Worm (Caenorhabditis elegans) whole organism, young adult: ENCODE measurements around the gene elo-5.

Experiments
- B0035.1 ChIP-seq: sonication (generic microtip); optimal IDR thresholded peaks from 2 replicates; lab custom pipeline; 2016; ENCODE audit warnings: missing genetic modification characterization, mild to moderate bottlenecking, missing compliant biosample characterization, missing genotype, missing genetic modification reagents
- B0261.1 ChIP-seq: sonication (generic microtip); optimal IDR thresholded peaks from 2 replicates; lab custom pipeline; 2016; ENCODE audit warnings: mild to moderate bottlenecking, missing genetic modification characterization, moderate library complexity, missing compliant biosample characterization
- C06A6.2 ChIP-seq: fragments of 200-800 bp; sonication (Bioruptor generic); conservative IDR thresholded peaks from 2 replicates; pipeline ENCODE4 v1.3.6; 2022; ENCODE audit warnings: missing genetic modification characterization, missing compliant biosample characterization
- C17E4.6 ChIP-seq: fragments of 200-800 bp; sonication (Bioruptor generic); IDR thresholded peaks from 2 replicates; pipeline ENCODE4 v1.3.6; 2022; ENCODE audit warnings: missing genetic modification reagents, missing genetic modification characterization, missing compliant biosample characterization
- D2030.7 ChIP-seq: fragments of 200-800 bp; sonication (Bioruptor generic); IDR thresholded peaks from 2 replicates; pipeline ENCODE4 v1.3.6; 2022; ENCODE audit warnings: missing genetic modification reagents, missing genetic modification characterization, missing compliant biosample characterization
- F39B2.1 ChIP-seq: fragments of 200-800 bp; sonication (Bioruptor generic); IDR thresholded peaks from 2 replicates; pipeline ENCODE4 v1.3.6; 2022; ENCODE audit warnings: missing genetic modification reagents, missing genetic modification characterization, missing compliant biosample characterization
- K11D2.4 ChIP-seq: fragments of 200-800 bp; sonication (Bioruptor generic); IDR thresholded peaks from 2 replicates; pipeline ENCODE4 v1.3.6; 2022; ENCODE audit warnings: missing genetic modification reagents, missing genetic modification characterization, missing compliant biosample characterization
- T07F8.4 ChIP-seq: sonication (generic microtip); optimal IDR thresholded peaks from 2 replicates; lab custom pipeline; 2016; ENCODE audit warnings: mild to moderate bottlenecking, missing genetic modification characterization, moderate library complexity, missing compliant biosample characterization
- T26A5.8 ChIP-seq: sonication (generic microtip); optimal IDR thresholded peaks from 2 replicates; lab custom pipeline; 2016; ENCODE audit warnings: missing genetic modification characterization, missing compliant biosample characterization
- Y53F4B.3 ChIP-seq: fragments of 200-800 bp; sonication (Bioruptor generic); IDR thresholded peaks from 2 replicates; pipeline ENCODE4 v1.3.6; 2022; ENCODE audit warnings: missing genetic modification reagents, missing genetic modification characterization, missing compliant biosample characterization
- ama-1 ChIP-seq, 3 experiments: fragments of 150-350 bp in 1 of 3; sonication (generic microtip) in 2 of 3; optimal IDR thresholded peaks; 2 replicates each; lab custom pipeline; 2014 to 2018; ENCODE audit warnings: missing biosample characterization in 2 of 3, missing genetic modification characterization in 2 of 3, missing genetic modification reagents in 2 of 3
- aptf-2 ChIP-seq: fragments of 200-800 bp; sonication (Bioruptor generic); conservative IDR thresholded peaks from 2 replicates; pipeline ENCODE4 v1.3.6; 2022; ENCODE audit warnings: missing genetic modification reagents, missing genetic modification characterization, missing compliant biosample characterization
- aptf-3 ChIP-seq: fragments of 200-800 bp; sonication (Bioruptor generic); IDR thresholded peaks from 2 replicates; pipeline ENCODE4 v1.3.6; 2022; ENCODE audit warnings: missing genetic modification characterization, missing compliant biosample characterization
- atf-7 ChIP-seq: sonication (generic microtip); optimal IDR thresholded peaks from 2 replicates; lab custom pipeline; 2017; ENCODE audit warnings: mild to moderate bottlenecking, missing genetic modification characterization, missing compliant biosample characterization
- athp-1 ChIP-seq: sonication (generic microtip); optimal IDR thresholded peaks from 2 replicates; lab custom pipeline; 2017; ENCODE audit warnings: mild to moderate bottlenecking, missing genetic modification characterization, missing compliant biosample characterization
- attf-6 ChIP-seq: fragments of 200-800 bp; sonication (Bioruptor generic); IDR thresholded peaks from 2 replicates; pipeline ENCODE4 v1.3.6; 2022; ENCODE audit warnings: missing genetic modification reagents, missing genetic modification characterization, missing compliant biosample characterization
- bed-1 ChIP-seq: fragments of 200-800 bp; sonication (Bioruptor generic); IDR thresholded peaks from 2 replicates; pipeline ENCODE4 v1.3.6; 2022; ENCODE audit warnings: missing genetic modification reagents, missing genetic modification characterization, missing compliant biosample characterization
- ceh-58 ChIP-seq: fragments of 200-800 bp; sonication (Bioruptor generic); IDR thresholded peaks from 2 replicates; pipeline ENCODE4 v1.3.6; 2022; ENCODE audit warnings: missing genetic modification characterization, missing compliant biosample characterization
- ceh-79 ChIP-seq: sonication (generic microtip); optimal IDR thresholded peaks from 2 replicates; lab custom pipeline; 2017; ENCODE audit warnings: mild to moderate bottlenecking, missing genetic modification characterization, missing compliant biosample characterization
- ceh-91 ChIP-seq: fragments of 200-800 bp; sonication (Bioruptor generic); IDR thresholded peaks from 2 replicates; pipeline ENCODE4 v1.3.6; 2022; ENCODE audit warnings: missing genetic modification reagents, missing genetic modification characterization, missing compliant biosample characterization
- egrh-3 ChIP-seq: fragments of 200-800 bp; sonication (Bioruptor generic); IDR thresholded peaks from 2 replicates; pipeline ENCODE4 v1.3.6; 2022; ENCODE audit warnings: missing genetic modification reagents, missing genetic modification characterization, missing compliant biosample characterization
- fkh-3 ChIP-seq: sonication (generic microtip); optimal IDR thresholded peaks from 2 replicates; lab custom pipeline; 2016; ENCODE audit warnings: mild to moderate bottlenecking, missing genetic modification characterization, missing compliant biosample characterization
- gei-17 ChIP-seq: fragments of 200-800 bp; sonication (Bioruptor generic); optimal IDR thresholded peaks from 2 replicates; lab custom pipeline; 2018; ENCODE audit warnings: mild to moderate bottlenecking, missing genetic modification characterization, missing compliant biosample characterization
- him-1 ChIP-seq: sonication (generic microtip); optimal IDR thresholded peaks from 2 replicates; lab custom pipeline; 2016; ENCODE audit warnings: missing genotype, missing genetic modification reagents, missing genetic modification characterization, missing compliant biosample characterization
- hmg-1.2 ChIP-seq: fragments of 200-800 bp; sonication (Bioruptor generic); IDR thresholded peaks from 2 replicates; pipeline ENCODE4 v1.3.6; 2022; ENCODE audit warnings: missing genetic modification reagents, missing genetic modification characterization, missing compliant biosample characterization
- hmg-20 ChIP-seq: fragments of 200-800 bp; sonication (Bioruptor generic); IDR thresholded peaks from 2 replicates; pipeline ENCODE4 v1.3.6; 2022; ENCODE audit warnings: missing genetic modification reagents, missing genetic modification characterization, missing compliant biosample characterization
- hrde-1 ChIP-seq: sonication (generic microtip); optimal IDR thresholded peaks from 2 replicates; lab custom pipeline; 2016; ENCODE audit warnings: missing genetic modification characterization, mild to moderate bottlenecking, missing compliant biosample characterization, moderate library complexity, missing genotype, missing genetic modification reagents, borderline replicate concordance
- let-526 ChIP-seq: fragments of 200-800 bp; sonication (Bioruptor generic); IDR thresholded peaks from 2 replicates; pipeline ENCODE4 v1.3.6; 2022; ENCODE audit warnings: missing genetic modification reagents, missing genetic modification characterization, missing compliant biosample characterization
- let-607 ChIP-seq, 2 experiments: fragments of 200-800 bp in 1 of 2; sonication (Bioruptor generic) in 1 of 2; sonication (generic microtip) in 1 of 2; optimal IDR thresholded peaks; 2 replicates each; lab custom pipeline; 2016 to 2018; ENCODE audit warnings: mild to moderate bottlenecking in 2 of 2, missing compliant biosample characterization in 2 of 2, missing genetic modification characterization in 2 of 2, moderate library complexity in 2 of 2, missing genotype in 1 of 2
- lin-35 ChIP-seq, 3 experiments: fragments of 150-350 bp in 2 of 3; sonication (generic microtip) in 1 of 3; optimal IDR thresholded peaks; 2 replicates each; lab custom pipeline; 2014 to 2018; ENCODE audit warnings: missing biosample characterization in 3 of 3, missing genetic modification characterization in 3 of 3, missing genetic modification reagents in 3 of 3
- lir-1 ChIP-seq: fragments of 200-800 bp; sonication (Bioruptor generic); conservative IDR thresholded peaks from 2 replicates; pipeline ENCODE4 v1.3.6; 2022; ENCODE audit warnings: missing genetic modification reagents, missing genetic modification characterization, missing compliant biosample characterization
- madf-6 ChIP-seq: fragments of 200-800 bp; sonication (Bioruptor generic); IDR thresholded peaks from 2 replicates; pipeline ENCODE4 v1.3.6; 2022; ENCODE audit warnings: missing genetic modification reagents, missing genetic modification characterization, missing compliant biosample characterization
- mel-28 ChIP-seq: sonication (generic microtip); optimal IDR thresholded peaks from 2 replicates; lab custom pipeline; 2016; ENCODE audit warnings: borderline replicate concordance, mild to moderate bottlenecking, missing genetic modification characterization, missing compliant biosample characterization
- nhr-120 ChIP-seq: fragments of 200-800 bp; sonication (Bioruptor generic); IDR thresholded peaks from 2 replicates; pipeline ENCODE4 v1.3.6; 2022; ENCODE audit warnings: missing genetic modification characterization, missing compliant biosample characterization
- nhr-90 ChIP-seq: sonication (generic microtip); optimal IDR thresholded peaks from 2 replicates; lab custom pipeline; 2016; ENCODE audit warnings: missing genotype, mild to moderate bottlenecking, missing genetic modification characterization, missing compliant biosample characterization
- pbrm-1 ChIP-seq: fragments of 200-800 bp; sonication (Bioruptor generic); IDR thresholded peaks from 2 replicates; pipeline ENCODE4 v1.3.6; 2022; ENCODE audit warnings: missing genetic modification reagents, missing genetic modification characterization, missing compliant biosample characterization
- rcor-1 ChIP-seq: fragments of 200-800 bp; sonication (Bioruptor generic); IDR thresholded peaks from 2 replicates; pipeline ENCODE4 v1.3.6; 2022; ENCODE audit warnings: missing genetic modification reagents, missing genetic modification characterization, missing compliant biosample characterization
- rpc-1 ChIP-seq, 2 experiments: fragments of 150-350 bp in 1 of 2; sonication (generic microtip) in 1 of 2; optimal IDR thresholded peaks; 2 replicates each; lab custom pipeline; 2014 to 2018; ENCODE audit warnings: missing biosample characterization in 1 of 2, missing genetic modification characterization in 1 of 2, missing genetic modification reagents in 1 of 2, missing genotype in 1 of 2
- sdz-38 ChIP-seq: sonication (generic microtip); optimal IDR thresholded peaks from 2 replicates; lab custom pipeline; 2016; ENCODE audit warnings: missing genotype, missing genetic modification characterization, missing compliant biosample characterization
- sea-2 ChIP-seq: fragments of 200-800 bp; sonication (Bioruptor generic); IDR thresholded peaks from 2 replicates; pipeline ENCODE4 v1.3.6; 2022; ENCODE audit warnings: missing genetic modification characterization, missing compliant biosample characterization
- snpc-4 ChIP-seq, 5 experiments: fragments of 150-350 bp in 1 of 5; sonication (generic microtip) in 4 of 5; optimal IDR thresholded peaks; 2 replicates each; lab custom pipeline; 2014 to 2018; ENCODE audit warnings: missing genetic modification characterization in 5 of 5, missing biosample characterization in 3 of 5, antibody characterized with exemption in 2 of 5, mild to moderate bottlenecking in 2 of 5, missing compliant biosample characterization in 2 of 5, missing genotype in 2 of 5, moderate library complexity in 2 of 5, missing genetic modification reagents in 1 of 5
- somi-1 ChIP-seq: fragments of 200-800 bp; sonication (Bioruptor generic); optimal IDR thresholded peaks from 2 replicates; lab custom pipeline; 2018; ENCODE audit warnings: mild to moderate bottlenecking, missing genetic modification characterization, missing compliant biosample characterization
- tbx-9 ChIP-seq: sonication (generic microtip); optimal IDR thresholded peaks from 2 replicates; lab custom pipeline; 2016; ENCODE audit warnings: borderline replicate concordance, missing genetic modification characterization, inconsistent platforms, missing compliant biosample characterization
- unc-62 ChIP-seq: fragments of 150-350 bp; optimal IDR thresholded peaks from 2 replicates; lab custom pipeline; 2014; ENCODE audit warnings: missing biosample characterization, missing genetic modification reagents, missing genetic modification characterization
- ztf-22 ChIP-seq: fragments of 200-800 bp; sonication (Bioruptor generic); optimal IDR thresholded peaks from 2 replicates; lab custom pipeline; 2018; ENCODE audit warnings: mild to moderate bottlenecking, missing genetic modification characterization, moderate library complexity, missing compliant biosample characterization
- ztf-25 ChIP-seq: fragments of 200-800 bp; sonication (Bioruptor generic); IDR thresholded peaks from 2 replicates; pipeline ENCODE4 v1.3.6; 2022; ENCODE audit warnings: missing genetic modification reagents, missing genetic modification characterization, missing compliant biosample characterization
- ztf-28 ChIP-seq: fragments of 200-800 bp; sonication (Bioruptor generic); IDR thresholded peaks from 2 replicates; pipeline ENCODE4 v1.3.6; 2022; ENCODE audit warnings: missing genetic modification reagents, missing genetic modification characterization, missing compliant biosample characterization
- ztf-6 ChIP-seq: fragments of 200-800 bp; sonication (Bioruptor generic); IDR thresholded peaks from 2 replicates; pipeline ENCODE4 v1.3.6; 2022; ENCODE audit warnings: missing genetic modification reagents, missing genetic modification characterization, missing compliant biosample characterization

The elo-5 gene

ce11 chrIV:5344168-5344567 lies 32.7 kb downstream of the elo-5 start (continued):
- TF ChIP-seq sdz-38 (tag; lab: Kevin White, UChicago): no peak
- no peak for TF ChIP-seq ceh-91 (GFP tag; lab: Robert Waterston, UW)
- TF ChIP-seq F39B2.1 (GFP tag; lab: Robert Waterston, UW): no peak
- TF ChIP-seq snpc-4 (GFP tag; optimal IDR thresholded peaks at IDR 0.05; lab: Kevin White, UChicago): peak; percentile 83
- peak; percentile 71 to 93 (median 90) for TF ChIP-seq snpc-4 (tag; optimal IDR thresholded peaks at IDR 0.05; lab: Kevin White, UChicago)
- TF ChIP-seq rcor-1 (GFP tag; lab: Robert Waterston, UW): no peak
- no peak for TF ChIP-seq bed-1 (GFP tag; lab: Robert Waterston, UW)
- TF ChIP-seq ztf-22 (GFP tag; lab: Kevin White, UChicago): no peak
- TF ChIP-seq T26A5.8: no peak
- no peak for TF ChIP-seq somi-1 (GFP tag; lab: Kevin White, UChicago)
- no peak for TF ChIP-seq let-607 (tag; optimal IDR thresholded peaks at IDR 0.05; lab: Kevin White, UChicago)
- no peak for TF ChIP-seq ztf-28 (GFP tag; lab: Robert Waterston, UW)
- TF ChIP-seq athp-1 (tag; lab: Kevin White, UChicago): no peak
- no peak for TF ChIP-seq madf-6
- no peak for TF ChIP-seq ama-1 (optimal IDR thresholded peaks at IDR 0.05; lab: Kevin White, UChicago)
- no peak for TF ChIP-seq ama-1 (GFP tag; optimal IDR thresholded peaks at IDR 0.05; lab: Kevin White, UChicago)
- TF ChIP-seq fkh-3: no peak
- TF ChIP-seq nhr-120 (GFP tag; lab: Robert Waterston, UW): no peak
- no peak for TF ChIP-seq aptf-3 (GFP tag; lab: Robert Waterston, UW)
- TF ChIP-seq mel-28: no peak
- TF ChIP-seq K11D2.4 (GFP tag; lab: Robert Waterston, UW): no peak
- TF ChIP-seq lin-35 (GFP tag; optimal IDR thresholded peaks at IDR 0.05; lab: Kevin White, UChicago): no peak
- peak; percentile 45; the same call in 1 of the 2 replicates for TF ChIP-seq D2030.7 (GFP tag; lab: Robert Waterston, UW)
- no peak for TF ChIP-seq ztf-6 (GFP tag; lab: Robert Waterston, UW)
- TF ChIP-seq B0035.1 (tag; lab: Kevin White, UChicago): no peak
- no peak for TF ChIP-seq T07F8.4 (tag; lab: Kevin White, UChicago)
- TF ChIP-seq C06A6.2 (GFP tag; lab: Robert Waterston, UW): no peak
- TF ChIP-seq rpc-1 (optimal IDR thresholded peaks at IDR 0.05; lab: Kevin White, UChicago): peak; percentile 55
- peak; percentile 79 for TF ChIP-seq rpc-1 (tag; optimal IDR thresholded peaks at IDR 0.05; lab: Kevin White, UChicago)
- TF ChIP-seq C17E4.6: no peak
- no peak for TF ChIP-seq tbx-9 (tag; lab: Kevin White, UChicago)
- TF ChIP-seq hmg-1.2 (GFP tag; lab: Robert Waterston, UW): no peak; the same call in 1 of the 2 replicates
- TF ChIP-seq hrde-1 (tag; lab: Kevin White, UChicago): no peak
- peak; percentile 68 for TF ChIP-seq B0261.1
- TF ChIP-seq hmg-20 (GFP tag; lab: Robert Waterston, UW): no peak
- TF ChIP-seq unc-62: no peak
- TF ChIP-seq sea-2: no peak
- TF ChIP-seq aptf-2: no peak
- no peak for TF ChIP-seq egrh-3 (GFP tag; lab: Robert Waterston, UW)
- TF ChIP-seq let-526 (GFP tag; lab: Robert Waterston, UW): no peak
- peak; percentile 42 for TF ChIP-seq him-1 (tag; lab: Kevin White, UChicago)
- peak; percentile 0 for TF ChIP-seq atf-7 (tag; lab: Kevin White, UChicago)
- TF ChIP-seq pbrm-1: 0 out of 2 replicates have a peak, but pooled peaks have one; percentile 53
- no peak for TF ChIP-seq ceh-58 (GFP tag; lab: Robert Waterston, UW)
- TF ChIP-seq attf-6 (GFP tag; lab: Robert Waterston, UW): peak; percentile 46; the same call in 1 of the 2 replicates
- no peak for TF ChIP-seq ceh-79 (tag; lab: Kevin White, UChicago)
- TF ChIP-seq nhr-90 (tag; lab: Kevin White, UChicago): peak; percentile 4
- TF ChIP-seq Y53F4B.3 (GFP tag; lab: Robert Waterston, UW): no peak
- no peak for TF ChIP-seq lir-1
- no peak for TF ChIP-seq ztf-25
- no peak for TF ChIP-seq gei-17 (GFP tag; lab: Kevin White, UChicago)
